Worm (Caenorhabditis elegans): ENCODE measurements around the gene T14A8.2.
A peak's percentile ranks its signal among the peaks of the same experiment; 100 is the strongest.

Gene T14A8.2

ce11 chrIV:7841218-7841617, 18.8 kb upstream of the T14A8.2 start:
- TF ChIP-seq hlh-1 (tag; optimal IDR thresholded peaks at IDR 0.05) (no peak), sptf-1 (tag; optimal IDR thresholded peaks at IDR 0.05) (no peak), drap-1 (GFP tag; optimal IDR thresholded peaks at IDR 0.05) (no peak), sem-2 (GFP tag; optimal IDR thresholded peaks at IDR 0.05) (no peak), ces-1 (GFP tag; optimal IDR thresholded peaks at IDR 0.05) (no peak), ceh-39 (tag; optimal IDR thresholded peaks at IDR 0.05) (no peak), nhr-76 (tag; optimal IDR thresholded peaks at IDR 0.05) (no peak), snpc-4 (tag; optimal IDR thresholded peaks at IDR 0.05) (no peak), elt-3 (tag; optimal IDR thresholded peaks at IDR 0.05) (no peak), unc-120 (tag; optimal IDR thresholded peaks at IDR 0.05; ENCODE audit: poor library complexity, severe bottlenecking) (no peak), lsy-2 (tag; optimal IDR thresholded peaks at IDR 0.05) (no peak)

- TF ChIP-seq unc-39 (tag; optimal IDR thresholded peaks at IDR 0.05) (no peak), drap-1 (GFP tag; optimal IDR thresholded peaks at IDR 0.05) (no peak), ham-2 (GFP tag; optimal IDR thresholded peaks at IDR 0.05) (no peak), mab-5 (tag; optimal IDR thresholded peaks at IDR 0.05) (no peak), mep-1 (tag; optimal IDR thresholded peaks at IDR 0.05) (no peak), mls-2 (tag; optimal IDR thresholded peaks at IDR 0.05) (peak; percentile 25)
Measured at ce11 chrIV:7839923-7840322, 17.5 kb upstream of the T14A8.2 start.

ce11 chrIV:7838426-7838825, 16.0 kb upstream of the T14A8.2 start, which contains the start of gene C06A6.7:
Gene C06A6.7, minus strand, starts transcription at chrIV:7838526.
- TF ChIP-seq snpc-4 (tag; optimal IDR thresholded peaks at IDR 0.05), result no peak
- no peak for TF ChIP-seq mep-1 (tag; optimal IDR thresholded peaks at IDR 0.05)
- TF ChIP-seq lin-13 (tag; optimal IDR thresholded peaks at IDR 0.05), result no peak
- TF ChIP-seq mls-2 (tag; optimal IDR thresholded peaks at IDR 0.05), result no peak
- TF ChIP-seq mab-5 (tag; optimal IDR thresholded peaks at IDR 0.05), result no peak
- no peak for TF ChIP-seq M03D4.4 (tag; optimal IDR thresholded peaks at IDR 0.05)
- TF ChIP-seq unc-120 (tag; optimal IDR thresholded peaks at IDR 0.05; ENCODE audit: poor library complexity, severe bottlenecking), result no peak
- no peak for TF ChIP-seq cnd-1 (tag; optimal IDR thresholded peaks at IDR 0.05)
- TF ChIP-seq pha-4 (tag; optimal IDR thresholded peaks at IDR 0.05), result no peak
- TF ChIP-seq ceh-39 (tag; optimal IDR thresholded peaks at IDR 0.05), result no peak
- TF ChIP-seq nhr-28 (tag; optimal IDR thresholded peaks at IDR 0.05), result no peak
- TF ChIP-seq sem-2 (GFP tag; optimal IDR thresholded peaks at IDR 0.05), result no peak
- no peak for TF ChIP-seq nhr-237 (tag; optimal IDR thresholded peaks at IDR 0.05)
- TF ChIP-seq drap-1 (GFP tag; optimal IDR thresholded peaks at IDR 0.05), result no peak
- TF ChIP-seq nhr-12 (tag; optimal IDR thresholded peaks at IDR 0.05), result no peak
- no peak for TF ChIP-seq elt-3 (tag; optimal IDR thresholded peaks at IDR 0.05)
- TF ChIP-seq blmp-1 (tag; optimal IDR thresholded peaks at IDR 0.05), result no peak

ce11 chrIV:7836491-7836890, 14.1 kb upstream of the T14A8.2 start:
- no peak for TF ChIP-seq ceh-39 (tag; optimal IDR thresholded peaks at IDR 0.05)
- TF ChIP-seq blmp-1 (tag; optimal IDR thresholded peaks at IDR 0.05), result peak; percentile 6
- TF ChIP-seq unc-39 (tag; optimal IDR thresholded peaks at IDR 0.05), result no peak

ce11 chrIV:7836030-7836429, 13.6 kb upstream of the T14A8.2 start:
- TF ChIP-seq sem-2 (GFP tag; optimal IDR thresholded peaks at IDR 0.05) (no peak), ztf-11 (tag; optimal IDR thresholded peaks at IDR 0.05) (no peak), ceh-43 (GFP tag; optimal IDR thresholded peaks at IDR 0.05) (no peak), cnd-1 (tag; optimal IDR thresholded peaks at IDR 0.05) (no peak), lin-32 (GFP tag; optimal IDR thresholded peaks at IDR 0.05) (no peak), zip-8 (tag; optimal IDR thresholded peaks at IDR 0.05) (no peak), elt-1 (tag; optimal IDR thresholded peaks at IDR 0.05; ENCODE audit: borderline replicate concordance, insufficient read depth) (no peak), pha-4 (tag; optimal IDR thresholded peaks at IDR 0.05) (no peak), lsy-2 (tag; optimal IDR thresholded peaks at IDR 0.05) (no peak), tbx-8 (GFP tag; optimal IDR thresholded peaks at IDR 0.05) (no peak), mep-1 (tag; optimal IDR thresholded peaks at IDR 0.05) (peak; percentile 15), drap-1 (GFP tag; optimal IDR thresholded peaks at IDR 0.05) (no peak), hlh-1 (tag; optimal IDR thresholded peaks at IDR 0.05) (no peak), nhr-76 (tag; optimal IDR thresholded peaks at IDR 0.05) (no peak), snpc-4 (tag; optimal IDR thresholded peaks at IDR 0.05) (no peak), flh-1 (GFP tag; optimal IDR thresholded peaks at IDR 0.05) (no peak), mls-2 (tag; optimal IDR thresholded peaks at IDR 0.05) (peak; percentile 20), lin-13 (tag; optimal IDR thresholded peaks at IDR 0.05) (no peak), ceh-39 (tag; optimal IDR thresholded peaks at IDR 0.05) (peak; percentile 23), nhr-237 (tag; optimal IDR thresholded peaks at IDR 0.05) (no peak), sptf-1 (tag; optimal IDR thresholded peaks at IDR 0.05) (no peak), blmp-1 (tag; optimal IDR thresholded peaks at IDR 0.05) (no peak), M03D4.4 (tag; optimal IDR thresholded peaks at IDR 0.05) (no peak), ces-1 (GFP tag; optimal IDR thresholded peaks at IDR 0.05) (no peak), elt-3 (tag; optimal IDR thresholded peaks at IDR 0.05) (no peak), ceh-83 (GFP tag; optimal IDR thresholded peaks at IDR 0.05) (no peak), nhr-2 (tag; optimal IDR thresholded peaks at IDR 0.05) (peak; percentile 88), bed-3 (GFP tag; optimal IDR thresholded peaks at IDR 0.05) (no peak), unc-62 (GFP tag; optimal IDR thresholded peaks at IDR 0.05) (no peak), nhr-28 (tag; optimal IDR thresholded peaks at IDR 0.05) (no peak), ham-2 (GFP tag; optimal IDR thresholded peaks at IDR 0.05) (no peak), unc-120 (tag; optimal IDR thresholded peaks at IDR 0.05; ENCODE audit: poor library complexity, severe bottlenecking) (no peak), unc-39 (tag; optimal IDR thresholded peaks at IDR 0.05) (no peak), nhr-12 (tag; optimal IDR thresholded peaks at IDR 0.05) (no peak)
